Fruit fly (Drosophila melanogaster): ENCODE results near the gene mRpS31.

mRpS31 gene

dm6 chr3L:16051719-16052122 lies 46.7 kb downstream of the mRpS31 start, which contains the start of gene Mbs (continued):
- TF ChIP-seq CG11294 (GFP tag; IDR thresholded peaks at IDR 0.05) (no peak), achi (GFP tag; optimal IDR thresholded peaks at IDR 0.05) (no peak), CG8632 (GFP tag; optimal IDR thresholded peaks at IDR 0.05) (no peak), Blimp-1 (GFP tag; optimal IDR thresholded peaks at IDR 0.05) (no peak), CG8119 (GFP tag; IDR thresholded peaks at IDR 0.05) (peak; percentile 14; the same call in 1 of the 3 replicates), vri (GFP tag; optimal IDR thresholded peaks at IDR 0.05) (no peak), salr (GFP tag; optimal IDR thresholded peaks at IDR 0.05) (no peak), Smox (GFP tag; optimal IDR thresholded peaks at IDR 0.05) (no peak), esn (GFP tag; optimal IDR thresholded peaks at IDR 0.05) (no peak), Sox15 (GFP tag; optimal IDR thresholded peaks at IDR 0.05) (no peak), cyc (GFP tag; optimal IDR thresholded peaks at IDR 0.05) (peak; percentile 9), Eip78C (GFP tag) (peak; percentile 66), Hr4 (GFP tag; optimal IDR thresholded peaks at IDR 0.05) (no peak), CG6276 (GFP tag; optimal IDR thresholded peaks at IDR 0.05) (no peak), Hr38 (GFP tag; optimal IDR thresholded peaks at IDR 0.05) (no peak), CG6163 (GFP tag; IDR thresholded peaks at IDR 0.05) (no peak), CG3032 (tag; optimal IDR thresholded peaks at IDR 0.05) (no peak), CG8319 (GFP tag; optimal IDR thresholded peaks at IDR 0.05) (no peak), Ets96B (tag; optimal IDR thresholded peaks at IDR 0.05) (no peak), dsx (GFP tag; optimal IDR thresholded peaks at IDR 0.05; ENCODE audit: poor library complexity, severe bottlenecking) (no peak), Gug (GFP tag; IDR thresholded peaks at IDR 0.05) (no peak), CG3919 (GFP tag; optimal IDR thresholded peaks at IDR 0.05) (no peak), fd59A (GFP tag; optimal IDR thresholded peaks at IDR 0.05) (no peak), Met (GFP tag; optimal IDR thresholded peaks at IDR 0.05) (peak; percentile 30)

- peak; percentile 18 for TF ChIP-seq CG6808 (GFP tag; optimal IDR thresholded peaks at IDR 0.05)
- TF ChIP-seq eg (GFP tag; IDR thresholded peaks at IDR 0.05) = 0 out of 3 replicates have a peak, but pooled peaks have one; percentile 3
- peak; percentile 42; the same call in 2 of the 3 replicates for TF ChIP-seq CG8119 (GFP tag; IDR thresholded peaks at IDR 0.05)
- no peak for TF ChIP-seq Blimp-1 (GFP tag; optimal IDR thresholded peaks at IDR 0.05)
- peak in 1 of 2 experiments; percentile 56 for TF ChIP-seq salr (GFP tag; optimal IDR thresholded peaks at IDR 0.05)
- TF ChIP-seq vri (GFP tag; optimal IDR thresholded peaks at IDR 0.05) = peak; percentile 63
- no peak for TF ChIP-seq Ets21C (GFP tag; optimal IDR thresholded peaks at IDR 0.05)
- no peak for TF ChIP-seq dac (GFP tag; optimal IDR thresholded peaks at IDR 0.05)
- TF ChIP-seq Ets96B (tag; optimal IDR thresholded peaks at IDR 0.05) = no peak
- TF ChIP-seq CG11294 (GFP tag; IDR thresholded peaks at IDR 0.05) = no peak
- no peak for TF ChIP-seq CG8632 (GFP tag; optimal IDR thresholded peaks at IDR 0.05)
- TF ChIP-seq Sox102F (GFP tag; optimal IDR thresholded peaks at IDR 0.05) = peak; percentile 27
- peak; percentile 2 for TF ChIP-seq CG6276 (GFP tag; optimal IDR thresholded peaks at IDR 0.05)
- peak; percentile 23 to 53 for TF ChIP-seq ss (GFP tag; optimal IDR thresholded peaks at IDR 0.05)
- peak; percentile 48 for TF ChIP-seq Sox14 (GFP tag; optimal IDR thresholded peaks at IDR 0.05)
- TF ChIP-seq CG7368 (GFP tag; optimal IDR thresholded peaks at IDR 0.05) = no peak
- TF ChIP-seq CG9139 (GFP tag; optimal IDR thresholded peaks at IDR 0.05) = peak; percentile 9
- no peak for TF ChIP-seq OdsH (GFP tag; optimal IDR thresholded peaks at IDR 0.05)
- TF ChIP-seq CG8319 (GFP tag; optimal IDR thresholded peaks at IDR 0.05) = no peak
- no peak for TF ChIP-seq achi (GFP tag; optimal IDR thresholded peaks at IDR 0.05)
- TF ChIP-seq CG10631 (GFP tag; optimal IDR thresholded peaks at IDR 0.05) = no peak
- TF ChIP-seq CG6163 (GFP tag; IDR thresholded peaks at IDR 0.05) = peak; percentile 60; the same call in 2 of the 3 replicates
- peak; percentile 32 for TF ChIP-seq CG32006 (GFP tag; optimal IDR thresholded peaks at IDR 0.05)
- TF ChIP-seq spab (GFP tag; optimal IDR thresholded peaks at IDR 0.05) = peak; percentile 31
- no peak for TF ChIP-seq Gug (GFP tag; IDR thresholded peaks at IDR 0.05)
- TF ChIP-seq cyc (GFP tag; optimal IDR thresholded peaks at IDR 0.05) = no peak
- TF ChIP-seq Eip78C (GFP tag) = peak; percentile 28
- TF ChIP-seq Met (GFP tag; optimal IDR thresholded peaks at IDR 0.05) = no peak
- no peak for TF ChIP-seq CG3032 (tag; optimal IDR thresholded peaks at IDR 0.05)
- TF ChIP-seq dsx (GFP tag; optimal IDR thresholded peaks at IDR 0.05; ENCODE audit: poor library complexity, severe bottlenecking) = peak; percentile 62
- TF ChIP-seq CG10669 (GFP tag; optimal IDR thresholded peaks at IDR 0.05) = no peak
- peak; percentile 18 for TF ChIP-seq fd85E (GFP tag; optimal IDR thresholded peaks at IDR 0.05)
- no peak for TF ChIP-seq Hr39 (GFP tag; optimal IDR thresholded peaks at IDR 0.05)
- no peak for TF ChIP-seq Hr38 (GFP tag; optimal IDR thresholded peaks at IDR 0.05)
- TF ChIP-seq net (GFP tag; optimal IDR thresholded peaks at IDR 0.05) = no peak
- TF ChIP-seq fkh (GFP tag; optimal IDR thresholded peaks at IDR 0.05) = peak; percentile 91
- no peak for TF ChIP-seq CG11762 (GFP tag; optimal IDR thresholded peaks at IDR 0.05; ENCODE audit: insufficient read depth)
Observed at dm6 chr3L:16052145-16053025, 47.4 kb downstream of the mRpS31 start.

Data from whole organism, prepupa.